Fruit fly (Drosophila melanogaster) whole organism: ENCODE data around the gene CG12096.

Experiments
- CG8478 ChIP-seq: fragments of >200 bp; optimal IDR thresholded peaks from 2 replicates; lab custom pipeline; 2018; ENCODE audit warnings: inconsistent platforms
- Dll ChIP-seq: fragments of >200 bp; optimal IDR thresholded peaks from 2 replicates; lab custom pipeline; 2017
- EcR ChIP-seq, 2 experiments: fragments of >200 bp; optimal IDR thresholded peaks; 2 replicates each; lab custom pipeline; 2017; ENCODE audit warnings: missing biosample characterization in 2 of 2, missing genetic modification characterization in 2 of 2, missing genetic modification reagents in 2 of 2
- pan ChIP-seq: fragments of >200 bp; optimal IDR thresholded peaks from 2 replicates; lab custom pipeline; 2017
- psq ChIP-seq: fragments of >200 bp; optimal IDR thresholded peaks from 2 replicates; lab custom pipeline; 2017
- usp ChIP-seq: fragments of >200 bp; optimal IDR thresholded peaks from 2 replicates; lab custom pipeline; 2017; ENCODE audit warnings: missing biosample characterization, missing genetic modification characterization, mixed read lengths

Gene CG12096

DNA sequence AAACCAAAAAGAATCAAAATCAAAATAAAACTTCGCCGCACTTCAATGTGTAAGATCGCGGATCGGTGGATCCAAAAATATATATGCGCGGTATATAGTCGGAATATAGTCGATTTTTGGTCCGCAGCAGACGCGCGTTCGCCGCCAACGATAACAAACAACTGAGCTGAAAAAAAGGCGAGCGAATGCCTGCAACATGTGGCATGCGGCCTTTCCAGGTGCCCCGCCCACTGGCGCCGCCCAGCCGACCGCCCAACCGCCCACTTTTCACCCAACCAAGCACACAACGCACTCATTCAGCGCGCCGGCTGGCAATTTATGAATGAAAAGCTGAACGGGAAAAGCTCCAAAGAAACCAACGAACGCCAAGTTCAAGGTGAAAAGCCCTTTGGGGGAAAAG, 29.6 kb downstream of the CG12096 start, which contains the start of gene Lgr4:
Lgr4 (minus strand) TSS at position 133 of the 400 bp plus-strand sequence.
- TF ChIP-seq CG8478 (no peak), EcR (GFP tag; optimal IDR thresholded peaks at IDR 0.05; lab: Kevin White, UChicago) (no peak), pan (lab: Kevin White, UChicago) (no peak), usp (GFP tag; lab: Kevin White, UChicago) (no peak)

DNA sequence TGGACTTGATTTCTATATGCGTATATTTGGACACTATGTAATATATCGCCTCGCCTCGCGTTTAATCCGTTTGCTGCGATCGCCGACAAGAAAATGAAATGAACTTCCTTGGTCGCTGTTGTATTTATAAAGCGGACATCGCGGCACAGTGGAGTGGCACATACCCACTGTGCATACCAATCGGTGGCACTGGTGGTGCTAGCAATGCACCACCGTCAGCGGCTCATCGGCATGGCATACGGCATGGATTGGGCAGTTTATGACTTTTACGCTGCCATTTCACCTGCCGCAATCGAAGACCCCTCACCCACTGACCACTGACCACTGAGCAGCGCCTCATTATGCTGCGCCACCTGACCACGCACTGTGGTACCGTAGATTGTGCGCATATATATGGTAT, 32.4 kb downstream of the CG12096 start, which contains the start of gene CG12723:
CG12723 (minus strand) TSS at position 101 of the 400 bp plus-strand sequence.
- TF ChIP-seq pan (lab: Kevin White, UChicago), result no peak
- TF ChIP-seq usp (GFP tag; lab: Kevin White, UChicago), result no peak
- TF ChIP-seq Dll (lab: Kevin White, UChicago), result no peak
- TF ChIP-seq CG8478, result no peak
- TF ChIP-seq EcR (GFP tag; optimal IDR thresholded peaks at IDR 0.05; lab: Kevin White, UChicago), result no peak
- no peak for TF ChIP-seq psq (lab: Kevin White, UChicago)

DNA sequence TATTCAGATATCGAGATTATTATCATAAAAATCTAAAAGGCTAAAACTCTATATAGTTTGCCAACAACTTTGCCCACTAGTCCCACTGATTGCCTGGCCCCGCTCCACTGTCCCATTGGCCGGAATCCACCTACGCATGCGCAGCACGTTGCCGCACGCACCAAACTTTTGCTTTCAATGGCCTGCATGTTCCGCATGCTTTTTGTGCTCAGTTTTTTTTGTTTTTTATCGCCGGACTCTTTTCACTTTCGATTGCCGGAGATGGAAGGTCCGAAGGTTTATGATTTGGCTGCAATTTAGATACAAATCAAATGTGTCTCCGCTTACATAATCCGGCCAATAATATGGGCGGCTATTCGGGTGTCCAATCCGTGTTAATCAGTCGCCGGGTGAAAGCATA, 32.8 kb downstream of the CG12096 start:
- TF ChIP-seq Dll (lab: Kevin White, UChicago) (no peak), CG8478 (no peak), EcR (GFP tag; optimal IDR thresholded peaks at IDR 0.05; lab: Kevin White, UChicago) (no peak), pan (lab: Kevin White, UChicago) (no peak)

DNA sequence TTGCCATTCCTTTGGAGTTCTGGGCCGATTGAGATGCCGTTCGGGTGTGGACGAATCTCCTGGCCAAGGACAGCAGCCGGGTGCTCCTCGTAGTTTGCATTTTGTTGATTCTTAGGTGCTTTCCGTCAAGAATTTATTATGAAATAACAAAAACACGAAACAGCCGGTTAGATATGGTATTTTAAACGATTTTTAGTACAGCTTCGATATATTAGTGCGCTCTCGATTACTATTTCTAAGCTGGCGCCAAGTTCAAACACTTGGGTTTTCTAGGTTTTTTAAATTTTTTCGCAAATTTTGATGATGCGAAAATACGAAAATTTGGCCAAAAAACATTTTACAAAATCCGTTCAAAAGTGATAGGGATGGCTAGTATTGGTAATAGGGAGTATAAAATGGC, 34.8 kb downstream of the CG12096 start, which contains the start of gene Coq5:
Coq5 (minus strand) TSS at position 303 of the 400 bp plus-strand sequence.
- no peak for TF ChIP-seq psq (lab: Kevin White, UChicago)
- TF ChIP-seq Dll (lab: Kevin White, UChicago), result no peak
- TF ChIP-seq EcR (GFP tag; optimal IDR thresholded peaks at IDR 0.05; lab: Kevin White, UChicago), result no peak
- no peak for TF ChIP-seq CG8478
- TF ChIP-seq usp (GFP tag; lab: Kevin White, UChicago), result no peak
- TF ChIP-seq pan (lab: Kevin White, UChicago), result no peak

DNA sequence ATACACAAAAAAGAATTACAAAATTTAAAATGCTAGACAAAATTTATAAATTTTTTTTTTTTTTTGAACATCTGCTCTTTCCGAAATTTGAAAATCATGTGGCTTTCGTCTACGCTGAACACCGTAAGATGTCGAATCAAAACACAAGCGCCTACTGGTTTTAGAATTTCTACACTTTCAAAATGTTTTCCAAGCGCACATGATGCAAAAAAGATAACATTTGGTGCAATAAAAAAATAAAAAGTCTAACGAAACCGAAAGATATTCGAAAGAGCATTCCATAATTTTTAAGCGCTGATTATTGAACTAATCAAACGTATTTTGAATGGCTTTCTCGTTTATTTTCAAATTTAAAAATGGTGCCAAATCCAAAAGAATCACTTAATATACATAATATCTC, 42.8 kb downstream of the CG12096 start, which contains the start of gene CG44437:
CG44437 (minus strand) TSS at position 101 of the 400 bp plus-strand sequence.
- TF ChIP-seq usp (GFP tag; lab: Kevin White, UChicago), result no peak
- no peak for TF ChIP-seq Dll (lab: Kevin White, UChicago)
- no peak for TF ChIP-seq psq (lab: Kevin White, UChicago)
- no peak for TF ChIP-seq EcR (GFP tag; optimal IDR thresholded peaks at IDR 0.05; lab: Kevin White, UChicago)
- no peak for TF ChIP-seq pan (lab: Kevin White, UChicago)
- TF ChIP-seq CG8478, result no peak

DNA sequence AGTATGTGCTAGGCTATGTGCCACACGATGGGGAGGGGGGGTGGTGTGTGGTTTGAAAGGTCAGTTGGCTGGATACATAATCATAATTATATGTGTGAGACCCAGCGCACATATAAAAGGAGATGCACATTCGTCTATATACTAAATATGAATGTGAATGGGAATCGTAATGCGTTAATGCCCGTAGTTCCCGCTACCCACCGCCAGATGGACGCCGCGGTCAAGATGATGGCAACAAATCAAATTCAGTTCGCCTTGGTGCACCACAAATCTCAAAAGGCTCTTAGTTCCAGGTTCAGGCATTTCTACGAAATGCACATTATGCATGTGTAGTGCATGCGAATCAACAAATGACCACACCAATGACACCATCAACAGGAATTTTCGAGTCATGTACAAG, 45.3 kb downstream of the CG12096 start:
- TF ChIP-seq EcR (GFP tag; optimal IDR thresholded peaks at IDR 0.05; lab: Kevin White, UChicago) (no peak), Dll (lab: Kevin White, UChicago) (no peak), usp (GFP tag; lab: Kevin White, UChicago) (no peak), psq (lab: Kevin White, UChicago) (no peak), CG8478 (no peak), pan (lab: Kevin White, UChicago) (no peak)

DNA sequence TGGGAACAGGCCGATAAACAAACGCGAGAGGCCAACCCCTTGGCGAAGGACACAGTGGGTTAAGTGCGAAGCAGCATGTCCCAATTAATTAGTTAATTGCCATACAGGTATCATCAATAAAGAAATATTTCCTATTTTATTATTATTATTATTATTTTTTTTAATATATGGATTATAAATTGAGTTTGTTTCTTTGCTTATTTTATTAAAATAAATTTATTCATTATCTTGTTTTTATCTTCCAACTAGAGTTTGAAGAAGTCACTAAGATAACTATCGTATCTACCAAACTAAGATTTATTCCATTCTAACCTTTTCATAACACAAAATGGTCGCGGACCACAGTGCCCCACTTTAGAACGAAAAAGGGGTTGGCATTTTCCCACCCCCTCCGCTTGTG, 48.7 kb downstream of the CG12096 start:
- TF ChIP-seq psq (lab: Kevin White, UChicago) (no peak), pan (lab: Kevin White, UChicago) (no peak), Dll (lab: Kevin White, UChicago) (no peak), EcR (GFP tag; optimal IDR thresholded peaks at IDR 0.05; lab: Kevin White, UChicago) (no peak), CG8478 (no peak), usp (GFP tag; lab: Kevin White, UChicago) (no peak)

DNA sequence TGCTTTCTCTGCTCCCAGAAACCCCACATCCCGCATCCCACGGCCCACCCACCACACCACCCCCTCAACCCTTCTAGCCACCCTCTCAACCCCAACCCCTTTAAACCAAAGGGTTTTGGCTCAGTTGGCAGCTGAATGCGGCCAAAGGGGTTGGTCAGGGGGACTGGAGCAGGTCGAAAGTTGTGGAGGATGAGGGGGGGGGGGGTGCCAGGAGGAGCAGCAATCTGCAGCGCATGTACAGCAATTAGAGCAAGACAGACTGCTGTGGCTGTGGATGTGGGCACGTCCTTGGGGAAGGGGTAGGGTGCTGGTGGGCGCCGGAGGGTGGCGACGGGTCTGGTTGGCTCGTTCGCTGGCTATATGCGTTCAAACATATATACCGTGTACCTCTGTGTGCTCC, 49.1 kb downstream of the CG12096 start:
- no peak for TF ChIP-seq CG8478
- no peak for TF ChIP-seq EcR (GFP tag; optimal IDR thresholded peaks at IDR 0.05; lab: Kevin White, UChicago)
- TF ChIP-seq Dll (lab: Kevin White, UChicago), result no peak
- no peak for TF ChIP-seq pan (lab: Kevin White, UChicago)
- TF ChIP-seq usp (GFP tag; lab: Kevin White, UChicago), result no peak
- TF ChIP-seq psq (lab: Kevin White, UChicago), result no peak

DNA sequence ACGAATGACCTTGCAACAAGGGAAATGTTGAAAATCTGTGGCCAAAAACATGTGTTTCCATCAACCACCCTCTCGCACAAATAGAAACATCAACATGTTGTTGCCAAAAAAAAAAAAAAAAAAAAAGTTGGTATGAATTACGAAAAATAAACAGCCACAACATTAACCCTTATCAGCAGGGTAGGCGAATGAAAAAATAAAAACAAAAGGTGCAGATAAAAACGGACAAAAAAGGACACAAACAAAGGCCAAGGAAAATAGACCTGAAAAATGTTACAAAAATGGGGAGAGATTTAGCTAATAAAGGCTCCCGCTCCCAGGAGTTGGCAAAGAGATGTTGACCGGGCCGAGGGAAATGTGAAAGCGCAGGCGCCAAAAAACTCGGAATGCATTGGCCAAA, 50.0 kb downstream of the CG12096 start:
- TF ChIP-seq Dll (lab: Kevin White, UChicago) (no peak), CG8478 (no peak), pan (lab: Kevin White, UChicago) (no peak), EcR (GFP tag; optimal IDR thresholded peaks at IDR 0.05; lab: Kevin White, UChicago) (no peak), usp (GFP tag; lab: Kevin White, UChicago) (no peak), psq (lab: Kevin White, UChicago) (no peak)

DNA sequence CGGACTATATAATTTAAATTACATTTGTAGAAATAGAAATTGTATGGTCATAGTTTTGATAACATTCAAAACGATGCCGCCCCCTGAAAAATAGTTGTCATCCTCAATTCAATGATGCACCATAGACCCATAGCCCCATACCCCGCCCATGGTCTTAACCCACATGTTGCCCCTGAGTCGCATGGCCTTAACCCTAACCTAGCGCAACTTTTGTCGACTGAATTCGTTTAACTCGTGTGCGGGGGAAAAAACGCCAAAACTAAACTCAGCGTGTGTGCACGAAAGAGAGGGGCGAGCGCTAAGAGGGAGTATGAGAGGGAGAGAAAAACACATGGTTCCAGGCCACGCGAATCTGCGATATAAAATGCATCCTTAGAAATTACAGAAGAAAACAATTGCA, 51.0 kb downstream of the CG12096 start:
- no peak for TF ChIP-seq pan (lab: Kevin White, UChicago)
- no peak for TF ChIP-seq CG8478
- no peak for TF ChIP-seq psq (lab: Kevin White, UChicago)
- TF ChIP-seq Dll (lab: Kevin White, UChicago), result no peak
- no peak for TF ChIP-seq usp (GFP tag; lab: Kevin White, UChicago)
- no peak for TF ChIP-seq EcR (GFP tag; optimal IDR thresholded peaks at IDR 0.05; lab: Kevin White, UChicago)

DNA sequence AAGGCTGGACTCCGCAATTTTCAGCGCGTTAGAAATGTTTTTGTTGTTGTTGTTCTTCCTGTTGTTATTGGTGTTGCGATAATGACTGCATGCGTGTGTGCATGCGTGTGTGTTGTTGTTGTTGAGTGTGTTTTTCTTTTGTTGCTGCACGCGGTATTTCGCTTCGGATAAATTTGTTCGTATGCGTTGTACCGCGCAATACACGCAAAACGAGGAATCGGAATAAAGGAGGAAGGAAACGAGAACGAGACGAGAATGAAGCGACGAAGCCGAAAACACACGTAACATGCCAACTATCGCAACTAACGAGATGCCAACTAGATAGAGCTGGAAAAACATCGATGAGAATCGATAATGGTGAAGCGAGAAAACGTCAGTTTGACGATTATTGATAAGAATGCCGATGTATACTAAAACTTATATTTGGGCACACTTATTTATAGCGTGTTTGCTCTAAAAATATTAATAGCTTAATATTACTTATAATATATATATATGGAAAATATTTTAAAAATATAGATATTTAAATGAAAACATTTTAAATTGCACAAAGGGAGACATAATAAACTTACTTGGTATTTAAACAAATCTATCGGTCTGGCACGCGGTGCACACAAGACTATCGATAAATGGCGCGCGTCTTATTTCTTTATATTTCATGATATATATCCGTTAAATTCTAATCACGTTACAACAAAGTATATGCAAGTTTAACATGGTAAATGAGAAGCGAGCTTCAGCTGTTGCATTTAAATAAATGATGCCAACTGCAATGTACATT, 52.1 kb downstream of the CG12096 start, which contains the start of gene sno:
sno (minus strand) TSS at position 318 of the 781 bp plus-strand sequence.
- TF ChIP-seq pan (lab: Kevin White, UChicago) (no peak), EcR (GFP tag; optimal IDR thresholded peaks at IDR 0.05; lab: Kevin White, UChicago) (no peak), Dll (lab: Kevin White, UChicago) (no peak), psq (lab: Kevin White, UChicago) (no peak), CG8478 (no peak), usp (GFP tag; lab: Kevin White, UChicago) (no peak)

DNA sequence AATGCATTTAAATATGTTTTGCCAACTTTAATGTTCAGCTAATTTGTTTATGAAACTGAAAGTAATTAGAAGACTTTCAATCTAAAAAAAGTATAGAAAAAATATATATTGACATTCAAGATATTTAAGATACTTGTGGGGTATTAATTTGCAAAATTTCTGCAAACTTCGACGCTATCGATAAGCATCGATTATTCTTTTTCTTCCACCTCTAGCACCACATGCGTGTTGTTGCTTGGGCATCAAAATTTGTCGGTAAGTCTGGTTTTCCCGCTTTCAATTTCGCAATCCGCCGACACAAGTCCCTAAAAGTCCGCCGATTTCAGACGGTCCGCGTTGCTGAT, 52.7 kb downstream of the CG12096 start, which contains the start of gene REG:
REG (plus strand) TSS at position 188 of the 344 bp plus-strand sequence.
- TF ChIP-seq psq (lab: Kevin White, UChicago) (no peak), EcR (GFP tag; optimal IDR thresholded peaks at IDR 0.05; lab: Kevin White, UChicago) (no peak), pan (lab: Kevin White, UChicago) (no peak), usp (GFP tag; lab: Kevin White, UChicago) (no peak), Dll (lab: Kevin White, UChicago) (no peak), CG8478 (no peak)
